Fruit fly (Drosophila melanogaster) whole organism, pupa: Measurements from ENCODE around the gene Cht2.

Source experiments
- CG10348 ChIP-seq: fragments of 200-800 bp; sonication (Bioruptor generic); IDR thresholded peaks from 2 replicates; pipeline ENCODE4 v1.3.6; 2022; ENCODE audit warnings: missing biosample characterization, missing genetic modification characterization
- CG12605 ChIP-seq: fragments of 200-800 bp; sonication (Bioruptor generic); IDR thresholded peaks from 2 replicates; pipeline ENCODE4 v1.3.6; 2022; ENCODE audit warnings: missing biosample characterization, missing genetic modification characterization
- CG13204 ChIP-seq: fragments of 200-800 bp; sonication (Bioruptor generic); optimal IDR thresholded peaks from 2 replicates; lab custom pipeline; 2018; ENCODE audit warnings: missing biosample characterization, mild to moderate bottlenecking, missing genetic modification characterization, moderate library complexity
- CG14655 ChIP-seq: fragments of 200-800 bp; sonication (Bioruptor generic); optimal IDR thresholded peaks from 3 replicates; lab custom pipeline; 2017; ENCODE audit warnings: mild to moderate bottlenecking, missing biosample characterization, missing genetic modification reagents, missing genetic modification characterization
- CG15710 ChIP-seq: fragments of 200-800 bp; sonication (Bioruptor generic); optimal IDR thresholded peaks from 2 replicates; lab custom pipeline; 2018; ENCODE audit warnings: missing biosample characterization, mild to moderate bottlenecking, missing genetic modification characterization, moderate library complexity
- CG17806 ChIP-seq: fragments of 200-800 bp; sonication (Bioruptor generic); optimal IDR thresholded peaks from 2 replicates; lab custom pipeline; 2018; ENCODE audit warnings: missing biosample characterization, mild to moderate bottlenecking, missing genetic modification characterization, moderate library complexity
- CG32121 ChIP-seq: fragments of 200-800 bp; sonication (Bioruptor generic); IDR thresholded peaks from 2 replicates; pipeline ENCODE4 v1.3.6; 2022; ENCODE audit warnings: missing biosample characterization, missing genetic modification characterization
- CG34367 ChIP-seq: fragments of 200-800 bp; sonication (Bioruptor generic); optimal IDR thresholded peaks from 2 replicates; lab custom pipeline; 2018; ENCODE audit warnings: missing biosample characterization, mild to moderate bottlenecking, missing genetic modification characterization
- CG4496 ChIP-seq: fragments of 200-800 bp; sonication (Bioruptor generic); IDR thresholded peaks from 3 replicates; pipeline ENCODE4 v1.3.6; 2022; ENCODE audit warnings: missing biosample characterization, missing genetic modification characterization
- CG8159 ChIP-seq: fragments of 200-800 bp; sonication (Bioruptor generic); optimal IDR thresholded peaks from 3 replicates; lab custom pipeline; 2018; ENCODE audit warnings: missing biosample characterization, mild to moderate bottlenecking, missing genetic modification characterization, moderate library complexity
- CG8301 ChIP-seq: fragments of 200-800 bp; sonication (Bioruptor generic); optimal IDR thresholded peaks from 2 replicates; lab custom pipeline; 2018; ENCODE audit warnings: missing biosample characterization, mild to moderate bottlenecking, missing genetic modification characterization
- CG9948 ChIP-seq: fragments of 200-800 bp; sonication (Bioruptor generic); optimal IDR thresholded peaks from 2 replicates; lab custom pipeline; 2018; ENCODE audit warnings: missing biosample characterization, mild to moderate bottlenecking, missing genetic modification characterization, moderate library complexity
- D1 ChIP-seq: fragments of 200-800 bp; sonication (Bioruptor generic); optimal IDR thresholded peaks from 2 replicates; lab custom pipeline; 2018; ENCODE audit warnings: missing biosample characterization, mild to moderate bottlenecking, missing genetic modification characterization, moderate library complexity
- EcR ChIP-seq: fragments of 200-800 bp; sonication (Bioruptor generic); optimal IDR thresholded peaks from 3 replicates; lab custom pipeline; 2019; ENCODE audit warnings: missing biosample characterization, missing genetic modification characterization, mild to moderate bottlenecking, moderate library complexity, missing genetic modification reagents
- Ets98B ChIP-seq: fragments of 200-800 bp; sonication (Bioruptor generic); IDR thresholded peaks from 2 replicates; pipeline ENCODE4 v1.3.6; 2022; ENCODE audit warnings: missing biosample characterization, missing genetic modification characterization
- Pif1A ChIP-seq: fragments of 200-800 bp; sonication (Bioruptor generic); optimal IDR thresholded peaks from 3 replicates; lab custom pipeline; 2016; ENCODE audit warnings: missing biosample characterization, missing genetic modification characterization
- Pif1B ChIP-seq: fragments of 200-800 bp; sonication (Bioruptor generic); optimal IDR thresholded peaks from 3 replicates; lab custom pipeline; 2016; ENCODE audit warnings: missing biosample characterization, missing genetic modification characterization
- Snoo ChIP-seq: fragments of 200-800 bp; sonication (Bioruptor generic); optimal IDR thresholded peaks from 3 replicates; lab custom pipeline; 2017; ENCODE audit warnings: missing biosample characterization, mild to moderate bottlenecking, missing genetic modification characterization, inconsistent platforms
- fd96Ca ChIP-seq: fragments of 200-800 bp; sonication (Bioruptor generic); IDR thresholded peaks from 3 replicates; pipeline ENCODE4 v1.3.6; 2022; ENCODE audit warnings: missing biosample characterization, missing genetic modification characterization
- gl ChIP-seq: fragments of 200-800 bp; sonication (Bioruptor generic); optimal IDR thresholded peaks from 2 replicates; lab custom pipeline; 2018; ENCODE audit warnings: missing biosample characterization, mild to moderate bottlenecking, missing genetic modification characterization
- rn ChIP-seq: fragments of 200-800 bp; sonication (Bioruptor generic); IDR thresholded peaks from 2 replicates; pipeline ENCODE4 v1.3.6; 2022; ENCODE audit warnings: missing biosample characterization, missing genetic modification characterization

Gene Cht2

DNA sequence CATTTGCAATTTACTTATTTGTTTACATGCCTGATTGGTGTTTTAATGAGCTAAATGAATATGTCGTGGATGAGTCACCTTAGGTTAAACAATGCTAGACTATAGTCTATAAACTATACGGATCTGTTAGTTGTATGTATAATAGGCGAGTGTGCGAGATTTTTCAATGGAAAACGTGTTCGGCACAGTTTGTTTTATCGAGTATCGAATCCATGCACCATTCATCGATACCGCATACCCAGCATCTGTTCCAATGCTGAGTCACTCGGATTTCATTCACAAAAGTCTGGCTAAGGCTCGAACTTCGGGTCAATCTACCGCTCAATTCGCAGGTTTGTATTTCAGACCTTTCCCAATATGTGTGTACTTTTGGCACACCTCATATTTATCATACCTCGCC, 28.3 kb downstream of the Cht2 start:
- TF ChIP-seq CG10348 (no peak), gl (tag; lab: Kevin White, UChicago) (no peak)

- TF ChIP-seq CG32121 (GFP tag; lab: Robert Waterston, UW) (no peak), EcR (GFP tag; lab: Kevin White, UChicago) (peak; percentile 9)
Observed at dm6 chr3L:1726747-1727146, 29.0 kb downstream of the Cht2 start.

dm6 chr3L:1724090-1724489, 31.6 kb downstream of the Cht2 start, which contains the start of gene CG12035:
Gene CG12035, plus strand, starts transcription at chr3L:1724390.
- TF ChIP-seq gl (tag; lab: Kevin White, UChicago): no peak
- no peak for TF ChIP-seq CG8301
- TF ChIP-seq CG32121 (GFP tag; lab: Robert Waterston, UW): no peak
- TF ChIP-seq Ets98B (GFP tag; lab: Robert Waterston, UW): no peak
- no peak for TF ChIP-seq Snoo (tag; lab: Kevin White, UChicago)
- TF ChIP-seq rn (GFP tag; lab: Robert Waterston, UW): no peak
- no peak for TF ChIP-seq fd96Ca
- TF ChIP-seq CG34367 (tag; lab: Kevin White, UChicago): no peak
- TF ChIP-seq CG17806 (tag; lab: Kevin White, UChicago): no peak

- TF ChIP-seq CG17806 (tag; lab: Kevin White, UChicago) (no peak), CG12605 (GFP tag; lab: Robert Waterston, UW) (no peak), Ets98B (GFP tag; lab: Robert Waterston, UW) (no peak), Pif1A (GFP tag; lab: Kevin White, UChicago) (no peak), EcR (GFP tag; lab: Kevin White, UChicago) (no peak), CG13204 (GFP tag; lab: Kevin White, UChicago) (no peak), CG8159 (tag; lab: Kevin White, UChicago) (no peak), fd96Ca (no peak), CG14655 (GFP tag; lab: Kevin White, UChicago) (no peak), CG9948 (no peak), CG34367 (tag; lab: Kevin White, UChicago) (no peak), Pif1B (GFP tag; lab: Kevin White, UChicago) (no peak), rn (GFP tag; lab: Robert Waterston, UW) (no peak), Snoo (tag; lab: Kevin White, UChicago) (no peak), CG4496 (GFP tag; lab: Robert Waterston, UW) (no peak), CG10348 (no peak)
Observed at dm6 chr3L:1723053-1723452, 32.7 kb downstream of the Cht2 start, which contains the start of gene CG18171. Gene CG18171, minus strand, starts transcription at chr3L:1723153.

DNA sequence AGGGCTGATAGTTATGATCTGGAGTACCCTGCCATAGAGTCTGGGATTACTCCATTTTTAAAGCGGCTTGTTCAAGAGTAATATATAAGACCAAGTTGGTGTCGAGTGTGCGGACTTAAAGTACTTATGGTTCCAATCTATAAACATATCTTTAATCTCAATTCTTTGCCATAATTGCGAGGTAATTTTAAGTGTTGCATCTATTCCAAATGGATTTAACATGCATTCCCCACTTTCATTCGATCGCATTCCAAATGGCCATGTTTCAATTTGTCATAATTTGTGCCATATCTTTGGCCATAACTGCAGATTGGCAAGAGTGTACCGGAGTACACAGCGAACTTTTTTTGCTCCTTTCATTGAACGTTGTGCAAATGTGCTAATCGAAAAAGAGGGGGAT, 44.5 kb downstream of the Cht2 start:
- TF ChIP-seq CG9948 (no peak), CG13204 (GFP tag; lab: Kevin White, UChicago) (no peak), Ets98B (GFP tag; lab: Robert Waterston, UW) (no peak), CG8301 (no peak), CG12605 (GFP tag; lab: Robert Waterston, UW) (no peak), Pif1B (GFP tag; lab: Kevin White, UChicago) (no peak), CG8159 (tag; lab: Kevin White, UChicago) (peak; percentile 67), Pif1A (GFP tag; lab: Kevin White, UChicago) (no peak), gl (tag; lab: Kevin White, UChicago) (no peak), EcR (GFP tag; lab: Kevin White, UChicago) (no peak), CG17806 (tag; lab: Kevin White, UChicago) (peak; percentile 34), CG34367 (tag; lab: Kevin White, UChicago) (peak; percentile 52), CG14655 (GFP tag; lab: Kevin White, UChicago) (no peak), Snoo (tag; lab: Kevin White, UChicago) (no peak), CG15710 (tag; lab: Kevin White, UChicago) (peak; percentile 63), rn (GFP tag; lab: Robert Waterston, UW) (no peak), CG32121 (GFP tag; lab: Robert Waterston, UW) (no peak), fd96Ca (no peak), D1 (tag; lab: Kevin White, UChicago) (no peak), CG4496 (GFP tag; lab: Robert Waterston, UW) (no peak), CG10348 (no peak)
- TF ChIP-seq, all 21 proteins: peak for 4

DNA sequence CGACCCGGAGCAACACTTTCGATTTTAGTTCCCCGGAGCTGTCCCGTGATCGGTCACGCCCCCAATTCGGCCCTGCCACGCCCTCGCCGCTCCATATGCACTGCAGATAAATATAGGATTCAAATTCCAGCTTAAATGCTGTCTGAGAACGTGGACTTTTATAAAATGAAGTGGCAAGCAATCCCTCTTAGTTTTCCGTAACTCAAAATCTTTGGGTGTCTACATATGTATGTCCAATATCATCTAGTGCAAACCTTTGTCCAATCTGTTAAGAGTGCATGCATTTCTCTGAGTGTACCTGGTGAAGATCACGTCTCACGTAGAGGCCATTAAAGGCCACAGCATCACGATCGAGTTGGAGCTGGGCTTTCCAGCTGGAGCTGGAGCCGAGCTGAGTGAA, 45.2 kb downstream of the Cht2 start:
- TF ChIP-seq Pif1A (GFP tag; lab: Kevin White, UChicago): peak; percentile 32
- no peak for TF ChIP-seq EcR (GFP tag; lab: Kevin White, UChicago)
- no peak for TF ChIP-seq CG12605 (GFP tag; lab: Robert Waterston, UW)
- no peak for TF ChIP-seq CG10348
- peak; percentile 61 for TF ChIP-seq CG8159 (tag; lab: Kevin White, UChicago)
- TF ChIP-seq CG8301: no peak
- TF ChIP-seq Pif1B (GFP tag; lab: Kevin White, UChicago): no peak
- TF ChIP-seq CG13204 (GFP tag; lab: Kevin White, UChicago): no peak
- peak; percentile 27 for TF ChIP-seq CG15710 (tag; lab: Kevin White, UChicago)
- TF ChIP-seq CG17806 (tag; lab: Kevin White, UChicago): peak; percentile 51
- no peak for TF ChIP-seq rn (GFP tag; lab: Robert Waterston, UW)
- TF ChIP-seq CG32121 (GFP tag; lab: Robert Waterston, UW): no peak
- peak; percentile 56; the same call in 1 of the 3 replicates for TF ChIP-seq fd96Ca
- TF ChIP-seq CG34367 (tag; lab: Kevin White, UChicago): no peak
- TF ChIP-seq Snoo (tag; lab: Kevin White, UChicago): no peak
- no peak for TF ChIP-seq gl (tag; lab: Kevin White, UChicago)
- TF ChIP-seq CG4496 (GFP tag; lab: Robert Waterston, UW): peak; percentile 54; the same call in 1 of the 3 replicates
- no peak for TF ChIP-seq D1 (tag; lab: Kevin White, UChicago)
- TF ChIP-seq Ets98B (GFP tag; lab: Robert Waterston, UW): no peak
- TF ChIP-seq CG9948: peak; percentile 42
- peak; percentile 39 for TF ChIP-seq CG14655 (GFP tag; lab: Kevin White, UChicago)
- TF ChIP-seq, all 21 proteins: peak for 8
